Fruit fly (Drosophila melanogaster) whole organism, embryonic: ENCODE results near the gene Tbca.

Experiments used
- ATbp ChIP-seq: fragments of 200-800 bp; sonication (Bioruptor generic); optimal IDR thresholded peaks from 2 replicates; lab custom pipeline; 2017; ENCODE audit warnings: missing biosample characterization, mild to moderate bottlenecking, missing genetic modification characterization, missing genetic modification reagents
- Asciz ChIP-seq: fragments of 200-800 bp; sonication (Bioruptor generic); optimal IDR thresholded peaks from 2 replicates; lab custom pipeline; 2017; ENCODE audit warnings: missing biosample characterization, mild to moderate bottlenecking, missing genetic modification characterization, missing genetic modification reagents
- BtbVII ChIP-seq: fragments of 200-800 bp; sonication (Bioruptor generic); optimal IDR thresholded peaks from 3 replicates; lab custom pipeline; 2017; ENCODE audit warnings: missing biosample characterization, mild to moderate bottlenecking, missing genetic modification characterization
- CG10979 ChIP-seq: fragments of 200-800 bp; sonication (Bioruptor generic); optimal IDR thresholded peaks from 2 replicates; lab custom pipeline; 2018; ENCODE audit warnings: missing biosample characterization, mild to moderate bottlenecking, missing genetic modification characterization, moderate library complexity
- CG12071 ChIP-seq: fragments of 200-800 bp; sonication (Bioruptor generic); optimal IDR thresholded peaks from 3 replicates; lab custom pipeline; 2018; ENCODE audit warnings: missing biosample characterization, mild to moderate bottlenecking, missing genetic modification characterization
- CG12219 ChIP-seq: fragments of 200-800 bp; sonication (Bioruptor generic); optimal IDR thresholded peaks from 3 replicates; lab custom pipeline; 2018; ENCODE audit warnings: missing biosample characterization, mild to moderate bottlenecking, missing genetic modification characterization
- CG13123 ChIP-seq: fragments of 200-800 bp; sonication (Bioruptor generic); optimal IDR thresholded peaks from 2 replicates; lab custom pipeline; 2016; ENCODE audit warnings: missing biosample characterization, missing genetic modification characterization
- CG13424 ChIP-seq: fragments of 200-800 bp; sonication (Bioruptor generic); optimal IDR thresholded peaks from 2 replicates; lab custom pipeline; 2019; ENCODE audit warnings: missing biosample characterization, mild to moderate bottlenecking, missing genetic modification characterization, moderate library complexity
- CG14710 ChIP-seq: fragments of 200-800 bp; sonication (Bioruptor generic); optimal IDR thresholded peaks from 3 replicates; lab custom pipeline; 2019; ENCODE audit warnings: missing biosample characterization, mild to moderate bottlenecking, missing genetic modification characterization, moderate library complexity
- CG15514 ChIP-seq: fragments of 200-800 bp; sonication (Bioruptor generic); optimal IDR thresholded peaks from 3 replicates; lab custom pipeline; 2017; ENCODE audit warnings: missing biosample characterization, missing genetic modification characterization, mild to moderate bottlenecking, moderate library complexity, missing genetic modification reagents
- CG1603 ChIP-seq: fragments of 200-800 bp; sonication (Bioruptor generic); optimal IDR thresholded peaks from 2 replicates; lab custom pipeline; 2019; ENCODE audit warnings: missing biosample characterization, mild to moderate bottlenecking, missing genetic modification characterization, moderate library complexity
- CG16815 ChIP-seq: fragments of 200-800 bp; sonication (Bioruptor generic); optimal IDR thresholded peaks from 3 replicates; lab custom pipeline; 2017; ENCODE audit warnings: missing biosample characterization, mild to moderate bottlenecking, missing genetic modification characterization
- CG17829 ChIP-seq: fragments of 200-800 bp; optimal IDR thresholded peaks from 2 replicates; lab custom pipeline; 2019; ENCODE audit warnings: missing biosample characterization, mild to moderate bottlenecking, missing genetic modification characterization, moderate library complexity
- CG31441 ChIP-seq: fragments of 200-800 bp; sonication (Bioruptor generic); IDR thresholded peaks from 2 replicates; pipeline ENCODE4 v1.3.6; 2022; ENCODE audit warnings: missing biosample characterization, missing genetic modification characterization
- CG33557 ChIP-seq: fragments of 200-800 bp; sonication (Bioruptor generic); optimal IDR thresholded peaks from 2 replicates; lab custom pipeline; 2019; ENCODE audit warnings: missing biosample characterization, mild to moderate bottlenecking, missing genetic modification characterization, moderate library complexity
- CG6813 ChIP-seq: fragments of 200-800 bp; sonication (Bioruptor generic); optimal IDR thresholded peaks from 2 replicates; lab custom pipeline; 2017; ENCODE audit warnings: missing biosample characterization, missing genetic modification characterization, mild to moderate bottlenecking, moderate library complexity, missing genetic modification reagents
- CG7271 ChIP-seq: fragments of 200-800 bp; sonication (Bioruptor generic); optimal IDR thresholded peaks from 2 replicates; lab custom pipeline; 2018; ENCODE audit warnings: missing biosample characterization, mild to moderate bottlenecking, missing genetic modification characterization, moderate library complexity
- CG8089 ChIP-seq: fragments of 200-800 bp; sonication (Bioruptor generic); optimal IDR thresholded peaks from 3 replicates; lab custom pipeline; 2016; ENCODE audit warnings: missing biosample characterization, missing genetic modification characterization
- CG8924 ChIP-seq: fragments of 200-800 bp; optimal IDR thresholded peaks from 3 replicates; lab custom pipeline; 2019; ENCODE audit warnings: missing biosample characterization, mild to moderate bottlenecking, missing genetic modification characterization, moderate library complexity
- Dbx ChIP-seq: fragments of 200-800 bp; sonication (Bioruptor generic); IDR thresholded peaks from 3 replicates; pipeline ENCODE4 v1.3.6; 2022; ENCODE audit warnings: missing biosample characterization, missing genetic modification characterization
- Dek ChIP-seq: fragments of 200-800 bp; sonication (Bioruptor generic); optimal IDR thresholded peaks from 3 replicates; lab custom pipeline; 2019; ENCODE audit warnings: missing biosample characterization, mild to moderate bottlenecking, missing genetic modification characterization, moderate library complexity
- Fer3 ChIP-seq: fragments of 200-800 bp; sonication (Bioruptor generic); optimal IDR thresholded peaks from 2 replicates; lab custom pipeline; 2018; ENCODE audit warnings: missing biosample characterization, mild to moderate bottlenecking, missing genetic modification characterization, moderate library complexity
- Gsc ChIP-seq: fragments of 200-800 bp; sonication (Bioruptor generic); IDR thresholded peaks from 2 replicates; pipeline ENCODE4 v1.3.6; 2022; ENCODE audit warnings: missing biosample characterization, missing genetic modification characterization
- Hey ChIP-seq: fragments of 200-800 bp; sonication (Bioruptor generic); optimal IDR thresholded peaks from 3 replicates; lab custom pipeline; 2018; ENCODE audit warnings: missing biosample characterization, mild to moderate bottlenecking, missing genetic modification characterization
- Hmr ChIP-seq: fragments of 200-800 bp; sonication (Bioruptor generic); optimal IDR thresholded peaks from 3 replicates; lab custom pipeline; 2017; ENCODE audit warnings: mild to moderate bottlenecking, missing biosample characterization, missing genetic modification reagents, missing genetic modification characterization
- Hr39 ChIP-seq: fragments of >200 bp; optimal IDR thresholded peaks from 2 replicates; lab custom pipeline; 2017
- Hr78 ChIP-seq, 2 experiments: fragments of 200-800 bp in 1 of 2; fragments of >200 bp in 1 of 2; sonication (Bioruptor generic) in 1 of 2; optimal IDR thresholded peaks; 2 replicates each; lab custom pipeline; 2017 to 2019; ENCODE audit warnings: missing biosample characterization in 2 of 2, missing genetic modification characterization in 2 of 2, mild to moderate bottlenecking in 1 of 2, moderate library complexity in 1 of 2
- Sin3A ChIP-seq: fragments of >200 bp; optimal IDR thresholded peaks from 2 replicates; lab custom pipeline; 2018
- Sry-β ChIP-seq: fragments of 200-800 bp; sonication (Bioruptor generic); optimal IDR thresholded peaks from 2 replicates; lab custom pipeline; 2018; ENCODE audit warnings: missing biosample characterization, mild to moderate bottlenecking, missing genetic modification characterization, moderate library complexity
- Xrp1 ChIP-seq: fragments of 200-800 bp; sonication (Bioruptor generic); IDR thresholded peaks from 2 replicates; pipeline ENCODE4 v1.3.6; 2022; ENCODE audit warnings: missing biosample characterization, missing genetic modification characterization
- chinmo ChIP-seq: fragments of 200-800 bp; sonication (Bioruptor generic); IDR thresholded peaks from 4 replicates; pipeline ENCODE4 v1.3.6; 2022; ENCODE audit warnings: missing biosample characterization, missing genetic modification characterization; ENCODE audit not compliant: partially characterized antibody
- dm ChIP-seq: fragments of 200-800 bp; sonication (Bioruptor generic); optimal IDR thresholded peaks from 3 replicates; lab custom pipeline; 2016; ENCODE audit warnings: missing biosample characterization, missing genetic modification characterization
- fd64A ChIP-seq: fragments of 200-800 bp; sonication (Bioruptor generic); optimal IDR thresholded peaks from 3 replicates; lab custom pipeline; 2018; ENCODE audit warnings: missing biosample characterization, mild to moderate bottlenecking, missing genetic modification characterization
- gt ChIP-seq: fragments of 200-800 bp; sonication (Bioruptor generic); IDR thresholded peaks from 2 replicates; pipeline ENCODE4 v1.3.6; 2022; ENCODE audit warnings: missing biosample characterization, missing genetic modification characterization
- hbn ChIP-seq: fragments of 200-800 bp; sonication (Bioruptor generic); IDR thresholded peaks from 2 replicates; pipeline ENCODE4 v1.3.6; 2022; ENCODE audit warnings: missing biosample characterization, missing genetic modification characterization; ENCODE audit not compliant: partially characterized antibody
- hkb ChIP-seq, 2 experiments: fragments of 200-800 bp in 1 of 2; fragments of >200 bp in 1 of 2; sonication (Bioruptor generic) in 1 of 2; IDR thresholded peaks in 1 of 2; optimal IDR thresholded peaks in 1 of 2; 2 replicates each; pipeline versions ENCODE4 v1.3.6 to Lab custom; 2017 to 2022; ENCODE audit warnings: missing biosample characterization in 1 of 2, missing genetic modification characterization in 1 of 2
- jing ChIP-seq: fragments of 200-800 bp; sonication (Bioruptor generic); optimal IDR thresholded peaks from 2 replicates; lab custom pipeline; 2018; ENCODE audit warnings: missing biosample characterization, mild to moderate bottlenecking, missing genetic modification characterization
- lab ChIP-seq: fragments of 200-800 bp; sonication (Bioruptor generic); optimal IDR thresholded peaks from 3 replicates; lab custom pipeline; 2017; ENCODE audit warnings: missing biosample characterization, missing genetic modification characterization, mild to moderate bottlenecking, moderate library complexity, missing genetic modification reagents
- nau ChIP-seq: fragments of 200-800 bp; sonication (Bioruptor generic); optimal IDR thresholded peaks from 3 replicates; lab custom pipeline; 2017; ENCODE audit warnings: missing biosample characterization, mild to moderate bottlenecking, missing genetic modification characterization, missing genetic modification reagents
- nom ChIP-seq: fragments of 200-800 bp; sonication (Bioruptor generic); optimal IDR thresholded peaks from 2 replicates; lab custom pipeline; 2017; ENCODE audit warnings: missing biosample characterization, missing genetic modification characterization, mild to moderate bottlenecking, moderate library complexity, missing genetic modification reagents
- onecut ChIP-seq: fragments of 200-800 bp; sonication (Bioruptor generic); IDR thresholded peaks from 2 replicates; pipeline ENCODE4 v1.3.6; 2022; ENCODE audit warnings: missing biosample characterization, missing genetic modification characterization
- pb ChIP-seq: fragments of 200-800 bp; sonication (Bioruptor generic); optimal IDR thresholded peaks from 3 replicates; lab custom pipeline; 2016; ENCODE audit warnings: missing biosample characterization, missing genetic modification characterization
- pros ChIP-seq: fragments of 200-800 bp; sonication (Bioruptor generic); optimal IDR thresholded peaks from 3 replicates; lab custom pipeline; 2019; ENCODE audit warnings: missing biosample characterization, mild to moderate bottlenecking, missing genetic modification characterization, moderate library complexity
- ranshi ChIP-seq: fragments of 200-800 bp; sonication (Bioruptor generic); IDR thresholded peaks from 2 replicates; pipeline ENCODE4 v1.3.6; 2022; ENCODE audit warnings: missing biosample characterization, missing genetic modification characterization
- repo ChIP-seq: fragments of 200-800 bp; sonication (Bioruptor generic); optimal IDR thresholded peaks from 2 replicates; lab custom pipeline; 2016; ENCODE audit warnings: missing biosample characterization, missing genetic modification characterization
- stc ChIP-seq: fragments of 200-800 bp; sonication (Bioruptor generic); IDR thresholded peaks from 2 replicates; pipeline ENCODE4 v1.3.6; 2022; ENCODE audit warnings: missing biosample characterization, missing genetic modification characterization
- unpg ChIP-seq: fragments of 200-800 bp; sonication (Bioruptor generic); optimal IDR thresholded peaks from 3 replicates; lab custom pipeline; 2018; ENCODE audit warnings: missing biosample characterization, mild to moderate bottlenecking, missing genetic modification characterization, moderate library complexity
- zen2 ChIP-seq: fragments of 200-800 bp; sonication (Bioruptor generic); IDR thresholded peaks from 3 replicates; pipeline ENCODE4 v1.3.6; 2022; ENCODE audit warnings: missing biosample characterization, missing genetic modification characterization; ENCODE audit not compliant: partially characterized antibody

The Tbca gene

DNA sequence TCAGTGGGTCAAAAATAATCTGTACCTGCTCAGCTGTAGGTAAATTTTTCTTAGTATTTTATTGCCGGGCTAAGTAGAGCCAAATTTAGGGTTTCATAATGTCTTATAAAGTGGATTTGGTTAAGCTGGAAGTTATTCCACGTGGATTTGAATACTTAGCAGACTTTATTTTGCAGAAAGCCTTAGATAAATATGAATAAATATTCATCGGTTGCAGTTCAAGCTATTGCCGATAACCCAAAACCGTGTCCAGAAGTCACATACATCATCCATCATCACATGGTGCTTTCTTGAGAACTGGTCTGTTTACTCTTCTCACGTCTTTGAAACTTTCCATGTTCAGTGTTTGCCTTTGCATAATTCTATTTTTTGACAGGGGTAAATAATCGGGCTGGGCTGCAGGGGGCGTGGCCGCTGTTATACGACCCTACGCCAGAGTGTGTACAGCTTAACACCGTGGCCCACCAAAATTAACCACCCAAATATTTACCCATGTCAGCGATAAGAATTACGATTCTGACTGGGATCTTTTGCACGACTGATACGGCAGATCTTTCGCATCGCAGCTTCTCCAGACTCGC is 15.4 kb downstream of the Tbca start, which contains the start of gene CG2187 (continued):
- TF ChIP-seq Hey (tag; lab: Kevin White, UChicago) (no peak), nau (GFP tag; lab: Kevin White, UChicago) (no peak), CG17829 (tag; lab: Kevin White, UChicago) (no peak), CG8924 (tag; lab: Kevin White, UChicago) (peak; percentile 6), chinmo (no peak), BtbVII (GFP tag; lab: Kevin White, UChicago) (peak; percentile 32), CG14710 (tag; lab: Kevin White, UChicago) (peak; percentile 0), unpg (GFP tag; lab: Kevin White, UChicago) (peak; percentile 16), CG6813 (peak; percentile 39), CG16815 (GFP tag; lab: Kevin White, UChicago) (no peak), gt (GFP tag; lab: Robert Waterston, UW) (no peak), ATbp (GFP tag; lab: Kevin White, UChicago) (peak; percentile 61), pros (no peak), lab (peak; percentile 60), Gsc (GFP tag; lab: Robert Waterston, UW) (no peak), CG13424 (tag; lab: Kevin White, UChicago) (peak; percentile 25), stc (0 out of 2 replicates have a peak, but pooled peaks have one; percentile 17), Hmr (GFP tag; lab: Kevin White, UChicago) (peak; percentile 17), Hr39 (lab: Kevin White, UChicago) (no peak), fd64A (peak; percentile 46), ranshi (GFP tag; lab: Robert Waterston, UW) (no peak), Dbx (peak; percentile 18; the same call in 1 of the 3 replicates), CG7271 (no peak), zen2 (GFP tag; lab: Robert Waterston, UW) (no peak), CG13123 (GFP tag; lab: Kevin White, UChicago) (no peak), Sry-β (GFP tag; lab: Kevin White, UChicago) (no peak), CG31441 (GFP tag; lab: Robert Waterston, UW) (no peak), onecut (GFP tag; lab: Robert Waterston, UW) (peak; percentile 20; the same call in 1 of the 2 replicates), Sin3A (lab: Kevin White, UChicago) (no peak), dm (GFP tag; lab: Kevin White, UChicago) (no peak), CG12219 (peak; percentile 9), CG1603 (tag; lab: Kevin White, UChicago) (peak; percentile 18), jing (GFP tag; lab: Kevin White, UChicago) (no peak), hkb (optimal IDR thresholded peaks at IDR 0.05; lab: Kevin White, UChicago) (no peak), hkb (GFP tag; IDR thresholded peaks at IDR 0.05; lab: Robert Waterston, UW) (peak; percentile 13; the same call in 1 of the 2 replicates), pb (GFP tag; lab: Kevin White, UChicago) (no peak), nom (GFP tag; lab: Kevin White, UChicago) (no peak), CG33557 (GFP tag; lab: Kevin White, UChicago) (no peak), CG8089 (no peak), repo (GFP tag; lab: Kevin White, UChicago) (no peak), CG10979 (tag; lab: Kevin White, UChicago) (no peak), Xrp1 (GFP tag; lab: Robert Waterston, UW) (0 out of 2 replicates have a peak, but pooled peaks have one; percentile 30), CG15514 (GFP tag; lab: Kevin White, UChicago) (peak; percentile 5), Asciz (peak; percentile 21), Dek (tag; lab: Kevin White, UChicago) (no peak), hbn (no peak), Fer3 (tag; lab: Kevin White, UChicago) (peak; percentile 17), Hr78 (GFP tag; optimal IDR thresholded peaks at IDR 0.05; lab: Kevin White, UChicago) (peak in 1 of 2 experiments; percentile 9), CG12071 (GFP tag; lab: Kevin White, UChicago) (peak; percentile 42)
